Worm (Caenorhabditis elegans) whole organism, young adult: ENCODE measurements around the gene str-88.

ENCODE experiments used
- B0336.3 ChIP-seq: fragments of 200-800 bp; sonication (Bioruptor generic); IDR thresholded peaks from 2 replicates; pipeline ENCODE4 v1.3.6; 2022; ENCODE audit warnings: missing genetic modification characterization, missing compliant biosample characterization
- C06A6.2 ChIP-seq: fragments of 200-800 bp; sonication (Bioruptor generic); conservative IDR thresholded peaks from 2 replicates; pipeline ENCODE4 v1.3.6; 2022; ENCODE audit warnings: missing genetic modification characterization, missing compliant biosample characterization
- C17E4.6 ChIP-seq: fragments of 200-800 bp; sonication (Bioruptor generic); IDR thresholded peaks from 2 replicates; pipeline ENCODE4 v1.3.6; 2022; ENCODE audit warnings: missing genetic modification reagents, missing genetic modification characterization, missing compliant biosample characterization
- F22D6.2 ChIP-seq: sonication (generic microtip); optimal IDR thresholded peaks from 2 replicates; lab custom pipeline; 2016; ENCODE audit warnings: mild to moderate bottlenecking, missing genetic modification characterization, missing compliant biosample characterization
- F23B12.7 ChIP-seq: sonication (generic microtip); optimal IDR thresholded peaks from 2 replicates; lab custom pipeline; 2017; ENCODE audit warnings: missing genetic modification characterization, mild to moderate bottlenecking, missing compliant biosample characterization, antibody characterized with exemption, moderate library complexity; ENCODE audit not compliant: insufficient read depth
- F52B5.7 ChIP-seq: sonication (generic microtip); optimal IDR thresholded peaks from 2 replicates; lab custom pipeline; 2016; ENCODE audit warnings: mild to moderate bottlenecking, missing genetic modification characterization, missing compliant biosample characterization
- F55B11.4 ChIP-seq: sonication (generic microtip); optimal IDR thresholded peaks from 2 replicates; lab custom pipeline; 2016; ENCODE audit warnings: missing compliant biosample characterization, missing genetic modification characterization, borderline replicate concordance; ENCODE audit not compliant: insufficient read depth
- T07F8.4 ChIP-seq: sonication (generic microtip); optimal IDR thresholded peaks from 2 replicates; lab custom pipeline; 2016; ENCODE audit warnings: mild to moderate bottlenecking, missing genetic modification characterization, moderate library complexity, missing compliant biosample characterization
- Y53F4B.3 ChIP-seq: fragments of 200-800 bp; sonication (Bioruptor generic); IDR thresholded peaks from 2 replicates; pipeline ENCODE4 v1.3.6; 2022; ENCODE audit warnings: missing genetic modification reagents, missing genetic modification characterization, missing compliant biosample characterization
- Y79H2A.3 ChIP-seq: fragments of 200-800 bp; sonication (Bioruptor generic); conservative IDR thresholded peaks from 2 replicates; pipeline ENCODE4 v1.3.6; 2022; ENCODE audit warnings: missing genetic modification reagents, missing genetic modification characterization, missing compliant biosample characterization
- akir-1 ChIP-seq: fragments of 200-800 bp; sonication (Bioruptor generic); optimal IDR thresholded peaks from 2 replicates; lab custom pipeline; 2018; ENCODE audit warnings: mild to moderate bottlenecking, missing genetic modification characterization, moderate library complexity, missing compliant biosample characterization
- atf-7 ChIP-seq: sonication (generic microtip); optimal IDR thresholded peaks from 2 replicates; lab custom pipeline; 2017; ENCODE audit warnings: mild to moderate bottlenecking, missing genetic modification characterization, missing compliant biosample characterization
- cebp-1 ChIP-seq, 2 experiments: fragments of 200-800 bp in 1 of 2; sonication (Bioruptor generic) in 1 of 2; sonication (generic microtip) in 1 of 2; IDR thresholded peaks in 1 of 2; optimal IDR thresholded peaks in 1 of 2; 2 replicates each; pipeline versions ENCODE4 v1.3.6 to Lab custom; 2017 to 2022; ENCODE audit warnings: missing compliant biosample characterization in 2 of 2, missing genetic modification characterization in 2 of 2, mild to moderate bottlenecking in 1 of 2, missing genetic modification reagents in 1 of 2, moderate library complexity in 1 of 2
- ceh-40 ChIP-seq: fragments of 200-800 bp; sonication (Bioruptor generic); IDR thresholded peaks from 2 replicates; pipeline ENCODE4 v1.3.6; 2022; ENCODE audit warnings: missing genetic modification characterization, missing compliant biosample characterization
- ceh-91 ChIP-seq: fragments of 200-800 bp; sonication (Bioruptor generic); IDR thresholded peaks from 2 replicates; pipeline ENCODE4 v1.3.6; 2022; ENCODE audit warnings: missing genetic modification reagents, missing genetic modification characterization, missing compliant biosample characterization
- egrh-3 ChIP-seq: fragments of 200-800 bp; sonication (Bioruptor generic); IDR thresholded peaks from 2 replicates; pipeline ENCODE4 v1.3.6; 2022; ENCODE audit warnings: missing genetic modification reagents, missing genetic modification characterization, missing compliant biosample characterization
- hmg-1.2 ChIP-seq: fragments of 200-800 bp; sonication (Bioruptor generic); IDR thresholded peaks from 2 replicates; pipeline ENCODE4 v1.3.6; 2022; ENCODE audit warnings: missing genetic modification reagents, missing genetic modification characterization, missing compliant biosample characterization
- hmg-20 ChIP-seq: fragments of 200-800 bp; sonication (Bioruptor generic); IDR thresholded peaks from 2 replicates; pipeline ENCODE4 v1.3.6; 2022; ENCODE audit warnings: missing genetic modification reagents, missing genetic modification characterization, missing compliant biosample characterization
- lag-1 ChIP-seq: fragments of 200-800 bp; sonication (Bioruptor generic); IDR thresholded peaks from 2 replicates; pipeline ENCODE4 v1.3.6; 2022; ENCODE audit warnings: missing genetic modification reagents, missing genetic modification characterization, missing compliant biosample characterization
- let-607 ChIP-seq, 2 experiments: fragments of 200-800 bp in 1 of 2; sonication (Bioruptor generic) in 1 of 2; sonication (generic microtip) in 1 of 2; optimal IDR thresholded peaks; 2 replicates each; lab custom pipeline; 2016 to 2018; ENCODE audit warnings: mild to moderate bottlenecking in 2 of 2, missing compliant biosample characterization in 2 of 2, missing genetic modification characterization in 2 of 2, moderate library complexity in 2 of 2, missing genotype in 1 of 2
- lin-26 ChIP-seq: fragments of 200-800 bp; sonication (Bioruptor generic); IDR thresholded peaks from 2 replicates; pipeline ENCODE4 v1.3.6; 2022; ENCODE audit warnings: missing genetic modification reagents, missing genetic modification characterization, missing compliant biosample characterization
- lin-35 ChIP-seq, 3 experiments: fragments of 150-350 bp in 2 of 3; sonication (generic microtip) in 1 of 3; optimal IDR thresholded peaks; 2 replicates each; lab custom pipeline; 2014 to 2018; ENCODE audit warnings: missing biosample characterization in 3 of 3, missing genetic modification characterization in 3 of 3, missing genetic modification reagents in 3 of 3
- lin-40 ChIP-seq: sonication (generic microtip); optimal IDR thresholded peaks from 2 replicates; lab custom pipeline; 2016; ENCODE audit warnings: missing genetic modification characterization, mild to moderate bottlenecking, missing compliant biosample characterization, missing genotype, missing genetic modification reagents
- lsy-27 ChIP-seq: sonication (generic microtip); optimal IDR thresholded peaks from 2 replicates; lab custom pipeline; 2017; ENCODE audit warnings: missing genetic modification characterization, mild to moderate bottlenecking, missing compliant biosample characterization, antibody characterized with exemption, missing genotype, borderline replicate concordance; ENCODE audit not compliant: insufficient read depth
- madf-6 ChIP-seq: fragments of 200-800 bp; sonication (Bioruptor generic); IDR thresholded peaks from 2 replicates; pipeline ENCODE4 v1.3.6; 2022; ENCODE audit warnings: missing genetic modification reagents, missing genetic modification characterization, missing compliant biosample characterization
- mxl-1 ChIP-seq: sonication (generic microtip); optimal IDR thresholded peaks from 2 replicates; lab custom pipeline; 2016; ENCODE audit warnings: missing genetic modification characterization, missing compliant biosample characterization
- nhr-27 ChIP-seq: fragments of 200-800 bp; sonication (Bioruptor generic); optimal IDR thresholded peaks from 2 replicates; lab custom pipeline; 2018; ENCODE audit warnings: mild to moderate bottlenecking, missing genetic modification characterization, moderate library complexity, missing compliant biosample characterization
- nhr-80 ChIP-seq: sonication (generic microtip); optimal IDR thresholded peaks from 2 replicates; lab custom pipeline; 2016; ENCODE audit warnings: missing genetic modification characterization, missing compliant biosample characterization
- repo-1 ChIP-seq: sonication (generic microtip); optimal IDR thresholded peaks from 2 replicates; lab custom pipeline; 2017; ENCODE audit warnings: mild to moderate bottlenecking, missing genetic modification characterization, missing compliant biosample characterization
- sdz-38 ChIP-seq: sonication (generic microtip); optimal IDR thresholded peaks from 2 replicates; lab custom pipeline; 2016; ENCODE audit warnings: missing genotype, missing genetic modification characterization, missing compliant biosample characterization
- snpc-1.3 ChIP-seq: sonication (generic microtip); optimal IDR thresholded peaks from 2 replicates; lab custom pipeline; 2017; ENCODE audit warnings: missing genetic modification characterization, mild to moderate bottlenecking, missing compliant biosample characterization, antibody characterized with exemption, moderate library complexity, missing genotype, missing genetic modification reagents; ENCODE audit not compliant: insufficient read depth
- tlf-1 ChIP-seq: fragments of 200-800 bp; sonication (Bioruptor generic); optimal IDR thresholded peaks from 2 replicates; lab custom pipeline; 2018; ENCODE audit warnings: mild to moderate bottlenecking, missing genetic modification characterization, missing compliant biosample characterization
- unc-62 ChIP-seq: fragments of 150-350 bp; optimal IDR thresholded peaks from 2 replicates; lab custom pipeline; 2014; ENCODE audit warnings: missing biosample characterization, missing genetic modification reagents, missing genetic modification characterization
- xnd-1 ChIP-seq: sonication (generic microtip); optimal IDR thresholded peaks from 2 replicates; lab custom pipeline; 2016; ENCODE audit warnings: missing genotype, missing genetic modification reagents, missing genetic modification characterization, missing compliant biosample characterization
- ztf-22 ChIP-seq: fragments of 200-800 bp; sonication (Bioruptor generic); optimal IDR thresholded peaks from 2 replicates; lab custom pipeline; 2018; ENCODE audit warnings: mild to moderate bottlenecking, missing genetic modification characterization, moderate library complexity, missing compliant biosample characterization
- ztf-25 ChIP-seq: fragments of 200-800 bp; sonication (Bioruptor generic); IDR thresholded peaks from 2 replicates; pipeline ENCODE4 v1.3.6; 2022; ENCODE audit warnings: missing genetic modification reagents, missing genetic modification characterization, missing compliant biosample characterization

The str-88 gene

DNA sequence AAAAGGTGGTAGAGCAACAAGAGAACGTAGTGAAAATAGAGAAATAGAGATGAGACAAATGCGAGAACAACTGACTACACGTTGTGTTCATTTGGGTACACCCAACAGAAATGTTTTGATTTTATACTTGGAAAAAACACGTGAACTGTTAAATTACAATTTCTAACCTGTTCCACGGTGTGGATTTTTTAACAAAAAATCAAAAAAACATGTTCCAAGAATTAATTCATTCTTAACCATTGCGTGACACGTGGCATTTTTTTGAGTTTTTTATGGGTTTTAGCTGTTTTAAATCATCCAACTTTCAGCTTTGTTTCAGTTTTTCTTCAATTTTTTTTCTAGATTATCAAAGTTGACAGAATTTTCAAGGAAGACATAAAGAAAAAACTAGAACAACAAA lies 22.2 kb downstream of the str-88 start, which contains the start of gene ech-1.1:
Gene ech-1.1 (minus strand): TSS at position 101 of the 400 bp plus-strand sequence.
- TF ChIP-seq hmg-1.2 (GFP tag; lab: Robert Waterston, UW), result 0 out of 2 replicates have a peak, but pooled peaks have one; percentile 45

DNA sequence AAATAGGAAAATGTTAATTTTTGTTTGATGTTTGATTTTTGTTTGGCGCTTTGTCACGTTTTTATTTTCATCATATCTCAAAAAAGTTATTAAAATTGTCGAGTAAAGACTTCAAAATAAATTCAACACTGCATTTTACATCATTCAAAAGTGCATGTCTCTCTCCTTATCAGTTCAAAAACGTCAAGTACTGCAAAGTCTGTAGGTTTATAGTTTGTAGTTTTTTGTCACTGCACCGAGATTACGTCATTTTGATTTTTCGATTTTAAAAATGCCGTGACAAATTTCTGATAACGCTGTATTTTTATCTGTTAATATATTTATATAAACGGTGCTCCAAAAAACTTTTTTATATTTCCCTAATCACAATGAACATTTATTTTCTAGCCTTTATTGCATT lies 29.0 kb downstream of the str-88 start, which contains the start of gene C29F3.7:
Gene C29F3.7 (plus strand): TSS at position 254 of the 400 bp plus-strand sequence.
- no peak for TF ChIP-seq lin-35 (GFP tag; optimal IDR thresholded peaks at IDR 0.05; lab: Kevin White, UChicago)
- TF ChIP-seq T07F8.4 (tag; lab: Kevin White, UChicago), result no peak
- TF ChIP-seq hmg-20 (GFP tag; lab: Robert Waterston, UW), result no peak
- peak; percentile 49 for TF ChIP-seq unc-62 (GFP tag; lab: Kevin White, UChicago)
- TF ChIP-seq let-607 (tag; optimal IDR thresholded peaks at IDR 0.05; lab: Kevin White, UChicago), result no peak
- TF ChIP-seq F55B11.4 (tag; lab: Kevin White, UChicago), result no peak
- peak; percentile 85 for TF ChIP-seq atf-7
- no peak for TF ChIP-seq lin-40
- TF ChIP-seq ztf-22 (GFP tag; lab: Kevin White, UChicago), result peak; percentile 78
- no peak for TF ChIP-seq F23B12.7 (tag; lab: Kevin White, UChicago)
- no peak for TF ChIP-seq akir-1 (GFP tag; lab: Kevin White, UChicago)
- no peak for TF ChIP-seq ceh-91 (GFP tag; lab: Robert Waterston, UW)
- no peak for TF ChIP-seq Y53F4B.3 (GFP tag; lab: Robert Waterston, UW)
- TF ChIP-seq F22D6.2, result no peak
- TF ChIP-seq nhr-27 (tag; lab: Kevin White, UChicago), result no peak
- no peak for TF ChIP-seq B0336.3 (GFP tag; lab: Robert Waterston, UW)
- no peak for TF ChIP-seq egrh-3
- no peak for TF ChIP-seq C17E4.6
- TF ChIP-seq lsy-27, result no peak
- no peak for TF ChIP-seq F52B5.7
- TF ChIP-seq nhr-80 (tag; lab: Kevin White, UChicago), result peak; percentile 92
- peak; percentile 16; the same call in 1 of the 2 replicates for TF ChIP-seq cebp-1 (GFP tag; IDR thresholded peaks at IDR 0.05; lab: Robert Waterston, UW)
- TF ChIP-seq cebp-1 (tag; optimal IDR thresholded peaks at IDR 0.05; lab: Kevin White, UChicago), result no peak
- TF ChIP-seq, all 124 proteins: peak for 5

DNA sequence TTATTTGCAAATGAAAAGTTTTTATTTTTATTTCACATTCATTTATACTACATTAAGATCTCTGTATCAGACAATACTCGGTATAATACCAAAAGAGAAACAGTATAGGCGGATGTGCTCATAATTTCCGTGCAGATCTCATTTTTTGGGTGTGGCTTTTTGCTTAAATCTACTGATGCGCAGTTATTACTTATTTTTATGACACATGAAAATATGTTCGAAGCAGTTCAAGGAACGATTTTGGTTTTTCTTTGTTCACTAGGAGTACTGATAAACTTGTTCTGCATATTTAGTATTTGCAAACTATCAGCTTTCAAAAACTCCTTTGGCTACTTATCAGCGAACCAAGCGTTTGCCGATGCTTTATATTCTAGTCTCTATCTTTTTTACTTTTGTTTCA lies 31.3 kb downstream of the str-88 start, which contains the start of gene srx-58:
Gene srx-58 (plus strand): TSS at position 301 of the 400 bp plus-strand sequence.
- TF ChIP-seq ceh-40, result no peak
- no peak for TF ChIP-seq Y53F4B.3 (GFP tag; lab: Robert Waterston, UW)
- TF ChIP-seq let-607 (tag; optimal IDR thresholded peaks at IDR 0.05; lab: Kevin White, UChicago), result no peak
- no peak for TF ChIP-seq snpc-1.3
- no peak for TF ChIP-seq sdz-38
- TF ChIP-seq tlf-1 (GFP tag; lab: Kevin White, UChicago), result no peak
- no peak for TF ChIP-seq madf-6 (GFP tag; lab: Robert Waterston, UW)
- TF ChIP-seq repo-1, result no peak
- TF ChIP-seq lin-26 (GFP tag; lab: Robert Waterston, UW), result no peak
- no peak for TF ChIP-seq Y79H2A.3
- no peak for TF ChIP-seq xnd-1 (tag; lab: Kevin White, UChicago)
- no peak for TF ChIP-seq C17E4.6
- TF ChIP-seq lag-1 (GFP tag; lab: Robert Waterston, UW), result no peak
- TF ChIP-seq ztf-25, result no peak
- TF ChIP-seq hmg-20 (GFP tag; lab: Robert Waterston, UW), result no peak
- TF ChIP-seq C06A6.2 (GFP tag; lab: Robert Waterston, UW), result no peak
- no peak for TF ChIP-seq mxl-1
- TF ChIP-seq, all 124 proteins: peak for 0
